Worm (Caenorhabditis elegans): Measurements from ENCODE around the gene C34F11.2.

ce11 chrII:5218349-5218748 is 6.3 kb downstream of the C34F11.2 start:
- TF ChIP-seq vab-7 (GFP tag; IDR thresholded peaks at IDR 0.05), result no peak
- no peak for TF ChIP-seq mdl-1 (tag; optimal IDR thresholded peaks at IDR 0.05)
- no peak for TF ChIP-seq nhr-77 (tag; optimal IDR thresholded peaks at IDR 0.05)
- no peak for TF ChIP-seq gei-8 (GFP tag; optimal IDR thresholded peaks at IDR 0.05)

All from whole organism, L4 larva.